Worm (Caenorhabditis elegans) whole organism, L4 larva: Measurements from ENCODE around the gene asns-2.

Experiments
- F10B5.3 ChIP-seq: sonication (generic microtip); optimal IDR thresholded peaks from 2 replicates; lab custom pipeline; 2016; ENCODE audit warnings: mild to moderate bottlenecking, missing genetic modification characterization, missing compliant biosample characterization
- F26F4.8 ChIP-seq: fragments of 200-800 bp; sonication (Bioruptor generic); conservative IDR thresholded peaks from 2 replicates; pipeline ENCODE4 v1.3.6; 2022; ENCODE audit warnings: missing genetic modification characterization, missing compliant biosample characterization
- F44E2.7 ChIP-seq: fragments of 200-800 bp; sonication (Bioruptor generic); IDR thresholded peaks from 2 replicates; pipeline ENCODE4 v2.1.2; 2022; ENCODE audit warnings: missing genetic modification characterization, missing compliant biosample characterization
- F49E8.2 ChIP-seq: sonication (generic microtip); optimal IDR thresholded peaks from 2 replicates; lab custom pipeline; 2016; ENCODE audit warnings: missing compliant biosample characterization, mild to moderate bottlenecking, missing genetic modification characterization, borderline replicate concordance
- Y5F2A.4 ChIP-seq: fragments of 200-800 bp; sonication (Bioruptor generic); optimal IDR thresholded peaks from 2 replicates; lab custom pipeline; 2018; ENCODE audit warnings: mild to moderate bottlenecking, missing genetic modification characterization, missing compliant biosample characterization
- ZK546.5 ChIP-seq, 2 experiments: sonication (generic microtip); optimal IDR thresholded peaks; 2 replicates each; lab custom pipeline; 2017; ENCODE audit warnings: missing biosample characterization in 2 of 2, missing genetic modification characterization in 2 of 2
- aha-1 ChIP-seq: fragments of 150-350 bp; peaks from one replicate; lab custom pipeline; 2014; ENCODE audit warnings: missing biosample characterization, missing genetic modification characterization
- arid-1 ChIP-seq: fragments of 200-800 bp; sonication (Bioruptor generic); conservative IDR thresholded peaks from 2 replicates; pipeline ENCODE4 v1.3.6; 2022; ENCODE audit warnings: missing genetic modification reagents, missing genetic modification characterization, missing compliant biosample characterization
- attf-4 ChIP-seq: sonication (generic microtip); optimal IDR thresholded peaks from 3 replicates; lab custom pipeline; 2017; ENCODE audit warnings: missing biosample characterization, missing genetic modification characterization
- ceh-20 ChIP-seq: fragments of 200-800 bp; sonication (Bioruptor generic); IDR thresholded peaks from 2 replicates; pipeline ENCODE4 v1.3.6; 2022; ENCODE audit warnings: missing genetic modification reagents, missing genetic modification characterization, missing compliant biosample characterization
- ceh-28 ChIP-seq: fragments of 150-350 bp; optimal IDR thresholded peaks from 2 replicates; lab custom pipeline; 2014; ENCODE audit warnings: missing biosample characterization, missing genetic modification reagents, missing genetic modification characterization
- ceh-44 ChIP-seq: fragments of 200-800 bp; sonication (Bioruptor generic); IDR thresholded peaks from 2 replicates; pipeline ENCODE4 v1.3.6; 2022; ENCODE audit warnings: missing genetic modification reagents, missing genetic modification characterization, missing compliant biosample characterization
- ceh-62 ChIP-seq: sonication (generic microtip); optimal IDR thresholded peaks from 2 replicates; lab custom pipeline; 2017; ENCODE audit warnings: missing biosample characterization, missing genetic modification characterization
- ceh-82 ChIP-seq: sonication (generic microtip); optimal IDR thresholded peaks from 2 replicates; lab custom pipeline; 2017; ENCODE audit warnings: missing biosample characterization, missing genetic modification characterization
- daf-16 ChIP-seq, 3 experiments: sonication (generic microtip); optimal IDR thresholded peaks; 2 replicates each; lab custom pipeline; 2016 to 2017; ENCODE audit warnings: missing genetic modification characterization in 3 of 3, missing genetic modification reagents in 3 of 3, mild to moderate bottlenecking in 2 of 3, missing compliant biosample characterization in 2 of 3, missing biosample characterization in 1 of 3, moderate library complexity in 1 of 3
- daf-8 ChIP-seq: fragments of 200-800 bp; sonication (Bioruptor generic); IDR thresholded peaks from 2 replicates; pipeline ENCODE4 v1.3.6; 2022; ENCODE audit warnings: missing genetic modification characterization, missing compliant biosample characterization
- dve-1 ChIP-seq: sonication (generic microtip); optimal IDR thresholded peaks from 2 replicates; lab custom pipeline; 2017; ENCODE audit warnings: antibody characterized with exemption, mild to moderate bottlenecking, missing genetic modification characterization, missing compliant biosample characterization; ENCODE audit not compliant: insufficient read depth
- gei-8 ChIP-seq: fragments of 200-800 bp; sonication (Bioruptor generic); optimal IDR thresholded peaks from 2 replicates; lab custom pipeline; 2018; ENCODE audit warnings: mild to moderate bottlenecking, missing genetic modification characterization, missing compliant biosample characterization
- hlh-11 ChIP-seq: fragments of 200-800 bp; sonication (Bioruptor generic); optimal IDR thresholded peaks from 2 replicates; lab custom pipeline; 2018; ENCODE audit warnings: mild to moderate bottlenecking, missing genetic modification characterization, missing compliant biosample characterization
- hlh-30 ChIP-seq: sonication (generic microtip); optimal IDR thresholded peaks from 2 replicates; lab custom pipeline; 2017; ENCODE audit warnings: antibody characterized with exemption, mild to moderate bottlenecking, missing genetic modification characterization, missing compliant biosample characterization; ENCODE audit not compliant: insufficient read depth
- jun-1 ChIP-seq: fragments of 150-350 bp; optimal IDR thresholded peaks from 2 replicates; lab custom pipeline; 2014; ENCODE audit warnings: missing biosample characterization, missing genetic modification reagents, missing genetic modification characterization
- lim-7 ChIP-seq: fragments of 200-800 bp; sonication (Bioruptor generic); IDR thresholded peaks from 2 replicates; pipeline ENCODE4 v1.3.6; 2022; ENCODE audit warnings: missing genetic modification characterization, missing compliant biosample characterization
- lin-13 ChIP-seq: fragments of 150-350 bp; optimal IDR thresholded peaks from 2 replicates; lab custom pipeline; 2014; ENCODE audit warnings: missing biosample characterization, missing genetic modification reagents, missing genetic modification characterization
- lin-15B ChIP-seq: fragments of 150-350 bp; sonication (generic microtip); optimal IDR thresholded peaks from 3 replicates; lab custom pipeline; 2014; ENCODE audit warnings: missing biosample characterization, missing genetic modification characterization
- lin-29 ChIP-seq: fragments of 200-800 bp; sonication (Bioruptor generic); IDR thresholded peaks from 2 replicates; pipeline ENCODE4 v1.3.6; 2022; ENCODE audit warnings: missing genetic modification reagents, missing genetic modification characterization, missing compliant biosample characterization
- lin-39 ChIP-seq: fragments of 150-350 bp; optimal IDR thresholded peaks from 2 replicates; lab custom pipeline; 2014; ENCODE audit warnings: missing biosample characterization, missing genetic modification reagents, missing genetic modification characterization
- lsy-2 ChIP-seq, 2 experiments: fragments of 150-350 bp in 1 of 2; sonication (generic microtip) in 1 of 2; optimal IDR thresholded peaks; 2 replicates each; lab custom pipeline; 2014 to 2017; ENCODE audit warnings: missing biosample characterization in 2 of 2, missing genetic modification characterization in 2 of 2
- mdt-29 ChIP-seq: fragments of 200-800 bp; sonication (Bioruptor generic); IDR thresholded peaks from 2 replicates; pipeline ENCODE4 v1.3.6; 2022; ENCODE audit warnings: missing genetic modification reagents, missing genetic modification characterization, missing compliant biosample characterization
- mep-1 ChIP-seq: fragments of 150-350 bp; sonication (generic microtip); optimal IDR thresholded peaks from 3 replicates; lab custom pipeline; 2014; ENCODE audit warnings: missing biosample characterization, missing genetic modification characterization
- mxl-3 ChIP-seq: fragments of 200-800 bp; sonication (Bioruptor generic); optimal IDR thresholded peaks from 2 replicates; lab custom pipeline; 2018; ENCODE audit warnings: mild to moderate bottlenecking, missing genetic modification characterization, missing compliant biosample characterization
- nhr-11 ChIP-seq: fragments of 150-350 bp; optimal IDR thresholded peaks from 2 replicates; lab custom pipeline; 2014; ENCODE audit warnings: missing biosample characterization, missing genetic modification characterization
- nhr-48 ChIP-seq: sonication (generic microtip); optimal IDR thresholded peaks from 2 replicates; lab custom pipeline; 2016; ENCODE audit warnings: mild to moderate bottlenecking, missing genetic modification characterization, missing compliant biosample characterization
- nhr-76 ChIP-seq: fragments of 150-350 bp; optimal IDR thresholded peaks from 2 replicates; lab custom pipeline; 2014; ENCODE audit warnings: missing biosample characterization, missing genetic modification characterization
- php-3 ChIP-seq: fragments of 200-800 bp; sonication (Bioruptor generic); IDR thresholded peaks from 2 replicates; pipeline ENCODE4 v1.3.6; 2022; ENCODE audit warnings: missing genetic modification reagents, missing genetic modification characterization, missing compliant biosample characterization
- saeg-2 ChIP-seq: fragments of 200-800 bp; sonication (Bioruptor generic); IDR thresholded peaks from 2 replicates; pipeline ENCODE4 v1.3.6; 2022; ENCODE audit warnings: missing genetic modification reagents, missing genetic modification characterization, missing compliant biosample characterization
- set-16 ChIP-seq: fragments of 200-800 bp; sonication (Bioruptor generic); IDR thresholded peaks from 2 replicates; pipeline ENCODE4 v1.3.6; 2022; ENCODE audit warnings: missing genetic modification reagents, missing genetic modification characterization, missing compliant biosample characterization
- unc-62 ChIP-seq, 3 experiments: fragments of 150-350 bp in 1 of 3; sonication (generic microtip); optimal IDR thresholded peaks in 2 of 3; peaks in 1 of 3; 1 replicate in 1 of 3; 2 replicates in 2 of 3; lab custom pipeline; 2014 to 2017; ENCODE audit warnings: missing biosample characterization in 3 of 3, missing genetic modification characterization in 3 of 3, missing genetic modification reagents in 3 of 3, missing genotype in 1 of 3
- zfp-3 ChIP-seq: fragments of 200-800 bp; sonication (Bioruptor generic); conservative IDR thresholded peaks from 2 replicates; pipeline ENCODE4 v1.3.6; 2022; ENCODE audit warnings: missing genetic modification reagents, missing genetic modification characterization, missing compliant biosample characterization

The asns-2 gene

DNA sequence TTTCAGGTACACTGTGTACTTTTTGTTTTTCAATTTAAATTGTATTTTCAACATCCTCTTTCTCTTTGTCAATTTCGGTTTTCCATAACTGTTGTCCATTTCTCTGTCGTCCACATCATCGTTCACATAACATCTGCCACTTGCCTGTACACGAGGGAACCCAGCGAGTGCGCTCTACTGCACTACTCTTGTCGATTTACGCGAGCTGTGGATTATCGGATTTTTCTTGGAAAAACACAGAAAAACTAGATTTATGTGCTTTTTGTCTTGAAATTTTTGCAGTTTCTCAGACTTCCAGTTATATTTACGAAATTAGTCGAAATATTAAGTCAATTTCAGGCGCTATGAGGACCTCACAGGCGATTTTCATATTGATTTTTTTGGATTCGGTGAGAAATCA lies 41.1 kb upstream of the asns-2 start, which contains the start of gene chup-1 (continued):
- no peak for TF ChIP-seq ceh-28 (tag; lab: Kevin White, UChicago)

DNA sequence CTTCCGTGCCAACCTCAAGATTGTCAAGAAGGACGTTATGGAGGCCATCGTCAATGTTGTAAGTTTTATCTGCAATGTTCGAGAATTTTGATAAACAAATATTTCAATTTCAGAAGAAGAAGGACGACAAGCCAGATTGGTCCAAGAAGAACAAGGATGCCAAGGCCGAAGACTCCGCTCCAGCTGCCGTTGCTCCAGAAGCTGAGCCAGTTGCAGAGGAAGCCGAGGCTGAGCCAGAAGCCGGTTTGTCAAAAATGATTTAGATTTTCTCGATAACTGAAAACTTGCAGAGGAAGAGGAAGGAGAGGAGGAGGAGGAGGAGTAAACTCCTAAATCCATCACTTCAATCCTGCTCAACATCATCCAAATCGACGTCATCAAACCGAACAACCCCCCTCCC lies 39.4 kb upstream of the asns-2 start:
- TF ChIP-seq aha-1 (tag; lab: Kevin White, UChicago) (peak; percentile 68), attf-4 (tag; lab: Kevin White, UChicago) (no peak), lim-7 (GFP tag; lab: Robert Waterston, UW) (no peak), unc-62 (GFP tag; optimal IDR thresholded peaks at IDR 0.05 in 1 of 2; lab: Kevin White, UChicago) (peak in 1 of 2 experiments; percentile 46), unc-62 (tag; optimal IDR thresholded peaks at IDR 0.05; lab: Kevin White, UChicago) (no peak), set-16 (GFP tag; lab: Robert Waterston, UW) (peak; percentile 52; the same call in 1 of the 2 replicates)

DNA sequence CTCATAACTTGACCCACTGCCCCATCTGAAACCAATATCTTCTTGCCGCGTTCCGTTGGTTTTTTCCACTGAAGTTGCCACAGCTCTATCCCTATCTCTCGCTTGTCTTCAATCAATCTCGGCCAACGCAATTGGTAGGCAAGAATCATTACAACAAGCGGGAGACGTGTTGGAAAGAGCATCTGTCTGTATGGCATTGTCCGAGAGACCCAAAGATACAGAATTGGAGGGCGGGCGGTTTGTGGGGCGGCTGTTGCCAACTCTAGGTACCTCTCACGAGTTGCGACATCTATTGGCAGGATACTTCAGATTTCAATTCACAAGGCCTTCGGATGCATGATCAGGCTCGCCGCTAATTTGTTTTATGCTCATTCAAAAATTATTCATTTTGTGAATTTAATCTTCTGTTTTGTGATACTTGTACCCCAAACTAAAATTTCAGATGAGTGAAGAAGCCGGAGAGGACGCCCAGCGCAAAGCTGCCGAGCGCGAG lies 38.3 kb upstream of the asns-2 start, which contains the start of gene unc-27:
unc-27 (plus strand) TSS at position 443 of the 493 bp plus-strand sequence.
- TF ChIP-seq mep-1 (tag; lab: Kevin White, UChicago): no peak
- no peak for TF ChIP-seq lin-39 (tag; lab: Kevin White, UChicago)
- TF ChIP-seq lsy-2 (tag; optimal IDR thresholded peaks at IDR 0.05; lab: Kevin White, UChicago): no peak
- TF ChIP-seq zfp-3 (GFP tag; lab: Robert Waterston, UW): no peak
- no peak for TF ChIP-seq attf-4 (tag; lab: Kevin White, UChicago)
- TF ChIP-seq ceh-62: no peak
- TF ChIP-seq ceh-20: no peak
- peak in 1 of 2 experiments; percentile 49 for TF ChIP-seq daf-16 (GFP tag; optimal IDR thresholded peaks at IDR 0.05; lab: Kevin White, UChicago)
- no peak for TF ChIP-seq daf-16 (tag; optimal IDR thresholded peaks at IDR 0.05; lab: Kevin White, UChicago)
- no peak for TF ChIP-seq mdt-29
- TF ChIP-seq mxl-3 (GFP tag; lab: Kevin White, UChicago): peak; percentile 4
- TF ChIP-seq gei-8 (GFP tag; lab: Kevin White, UChicago): no peak
- TF ChIP-seq hlh-11 (tag; lab: Kevin White, UChicago): peak; percentile 39
- no peak for TF ChIP-seq php-3 (GFP tag; lab: Robert Waterston, UW)
- no peak for TF ChIP-seq nhr-11 (tag; lab: Kevin White, UChicago)
- no peak for TF ChIP-seq nhr-48 (tag; lab: Kevin White, UChicago)
- no peak for TF ChIP-seq arid-1 (GFP tag; lab: Robert Waterston, UW)
- TF ChIP-seq ceh-44 (GFP tag; lab: Robert Waterston, UW): no peak
- no peak for TF ChIP-seq lin-13 (GFP tag; lab: Kevin White, UChicago)
- TF ChIP-seq Y5F2A.4: no peak
- no peak for TF ChIP-seq F26F4.8 (GFP tag; lab: Robert Waterston, UW)

DNA sequence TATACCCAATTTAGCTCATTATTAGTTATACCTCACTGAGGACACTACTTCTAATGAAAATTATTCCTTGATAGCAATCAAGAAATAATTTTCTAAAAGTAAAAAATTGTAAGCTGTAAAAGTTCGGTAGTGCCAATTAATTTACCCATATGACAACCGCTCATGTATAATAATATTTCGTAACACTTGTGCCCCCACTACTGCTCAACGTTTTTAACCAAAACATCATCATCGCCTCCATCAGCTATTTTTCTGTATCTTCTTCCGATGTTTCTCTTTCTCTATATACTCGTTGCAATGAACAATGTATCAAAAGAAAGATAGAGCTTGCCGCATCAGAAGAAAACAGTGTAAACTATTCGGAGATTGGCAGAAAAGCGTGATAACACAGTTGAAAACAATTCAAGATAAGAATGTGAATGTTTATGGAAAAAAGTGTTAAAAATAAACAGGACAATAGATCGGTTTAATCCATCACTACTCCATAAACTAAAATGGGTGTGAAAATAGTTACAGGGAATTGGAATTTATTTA lies 37.0 kb upstream of the asns-2 start:
- TF ChIP-seq lin-13 (GFP tag; lab: Kevin White, UChicago): no peak
- TF ChIP-seq F10B5.3 (tag; lab: Kevin White, UChicago): no peak
- peak in 1 of 2 experiments; percentile 92 for TF ChIP-seq daf-16 (GFP tag; optimal IDR thresholded peaks at IDR 0.05; lab: Kevin White, UChicago)
- TF ChIP-seq daf-16 (tag; optimal IDR thresholded peaks at IDR 0.05; lab: Kevin White, UChicago): peak; percentile 99
- TF ChIP-seq nhr-48 (tag; lab: Kevin White, UChicago): no peak
- no peak for TF ChIP-seq daf-8 (GFP tag; lab: Robert Waterston, UW)
- TF ChIP-seq hlh-11 (tag; lab: Kevin White, UChicago): peak; percentile 50
- TF ChIP-seq dve-1: peak; percentile 11
- TF ChIP-seq lsy-2 (tag; optimal IDR thresholded peaks at IDR 0.05; lab: Kevin White, UChicago): no peak
- TF ChIP-seq lin-15B (tag; lab: Kevin White, UChicago): no peak
- TF ChIP-seq saeg-2 (GFP tag; lab: Robert Waterston, UW): no peak
- TF ChIP-seq F49E8.2: no peak
- peak; percentile 13 for TF ChIP-seq hlh-30 (tag; lab: Kevin White, UChicago)
- no peak for TF ChIP-seq F44E2.7
- TF ChIP-seq nhr-76 (tag; lab: Kevin White, UChicago): no peak
- TF ChIP-seq jun-1 (tag; lab: Kevin White, UChicago): no peak
- TF ChIP-seq ceh-82 (tag; lab: Kevin White, UChicago): no peak
- no peak for TF ChIP-seq ZK546.5 (tag; optimal IDR thresholded peaks at IDR 0.05; lab: Kevin White, UChicago)
- TF ChIP-seq lin-29 (GFP tag; lab: Robert Waterston, UW): no peak
- TF ChIP-seq, all 104 proteins: peak for 4
